Worm (Caenorhabditis elegans) whole organism, L4 larva: Measurements from ENCODE around the gene F43D2.6.
A peak's percentile ranks its signal among the peaks of the same experiment; 100 is the strongest.

ENCODE experiments used
- F10B5.3 ChIP-seq: sonication (generic microtip); optimal IDR thresholded peaks from 2 replicates; lab custom pipeline; 2016; ENCODE audit warnings: mild to moderate bottlenecking, missing genetic modification characterization, missing compliant biosample characterization
- F44E2.7 ChIP-seq: fragments of 200-800 bp; sonication (Bioruptor generic); IDR thresholded peaks from 2 replicates; pipeline ENCODE4 v2.1.2; 2022; ENCODE audit warnings: missing genetic modification characterization, missing compliant biosample characterization
- T20F7.1 ChIP-seq: fragments of 200-800 bp; sonication (Bioruptor generic); optimal IDR thresholded peaks from 2 replicates; lab custom pipeline; 2018; ENCODE audit warnings: mild to moderate bottlenecking, missing genetic modification characterization, missing compliant biosample characterization
- Y75B8A.6 ChIP-seq: fragments of 200-800 bp; sonication (Bioruptor generic); IDR thresholded peaks from 2 replicates; pipeline ENCODE4 v1.3.6; 2022; ENCODE audit warnings: missing genetic modification reagents, missing genetic modification characterization, missing compliant biosample characterization
- aly-2 ChIP-seq: sonication (generic microtip); optimal IDR thresholded peaks from 2 replicates; lab custom pipeline; 2018; ENCODE audit warnings: missing biosample characterization, missing genetic modification characterization
- ama-1 ChIP-seq: fragments of 150-350 bp; optimal IDR thresholded peaks from 2 replicates; lab custom pipeline; 2014; ENCODE audit warnings: inconsistent platforms, mixed read lengths
- ceh-44 ChIP-seq: fragments of 200-800 bp; sonication (Bioruptor generic); IDR thresholded peaks from 2 replicates; pipeline ENCODE4 v1.3.6; 2022; ENCODE audit warnings: missing genetic modification reagents, missing genetic modification characterization, missing compliant biosample characterization
- ceh-62 ChIP-seq: sonication (generic microtip); optimal IDR thresholded peaks from 2 replicates; lab custom pipeline; 2017; ENCODE audit warnings: missing biosample characterization, missing genetic modification characterization
- daf-12 ChIP-seq: fragments of 150-350 bp; optimal IDR thresholded peaks from 2 replicates; lab custom pipeline; 2014; ENCODE audit warnings: missing biosample characterization, missing genetic modification reagents, missing genetic modification characterization
- daf-16 ChIP-seq, 3 experiments: sonication (generic microtip); optimal IDR thresholded peaks; 2 replicates each; lab custom pipeline; 2016 to 2017; ENCODE audit warnings: missing genetic modification characterization in 3 of 3, missing genetic modification reagents in 3 of 3, mild to moderate bottlenecking in 2 of 3, missing compliant biosample characterization in 2 of 3, missing biosample characterization in 1 of 3, moderate library complexity in 1 of 3
- egl-43 ChIP-seq: fragments of 200-800 bp; sonication (Bioruptor generic); IDR thresholded peaks from 2 replicates; pipeline ENCODE4 v1.3.6; 2022; ENCODE audit warnings: missing genetic modification reagents, missing genetic modification characterization, missing compliant biosample characterization
- fkh-10 ChIP-seq: fragments of 150-350 bp; optimal IDR thresholded peaks from 2 replicates; lab custom pipeline; 2014; ENCODE audit warnings: missing biosample characterization, missing genetic modification reagents, missing genetic modification characterization
- hif-1 ChIP-seq, 2 experiments: sonication (generic microtip); optimal IDR thresholded peaks; 2 replicates each; lab custom pipeline; 2016 to 2017; ENCODE audit warnings: missing compliant biosample characterization in 2 of 2, missing genetic modification characterization in 2 of 2, missing genetic modification reagents in 2 of 2, missing genotype in 2 of 2, mild to moderate bottlenecking in 1 of 2
- hlh-11 ChIP-seq: fragments of 200-800 bp; sonication (Bioruptor generic); optimal IDR thresholded peaks from 2 replicates; lab custom pipeline; 2018; ENCODE audit warnings: mild to moderate bottlenecking, missing genetic modification characterization, missing compliant biosample characterization
- hlh-30 ChIP-seq: sonication (generic microtip); optimal IDR thresholded peaks from 2 replicates; lab custom pipeline; 2017; ENCODE audit warnings: antibody characterized with exemption, mild to moderate bottlenecking, missing genetic modification characterization, missing compliant biosample characterization; ENCODE audit not compliant: insufficient read depth
- lin-15B ChIP-seq: fragments of 150-350 bp; sonication (generic microtip); optimal IDR thresholded peaks from 3 replicates; lab custom pipeline; 2014; ENCODE audit warnings: missing biosample characterization, missing genetic modification characterization
- lin-38 ChIP-seq: fragments of 200-800 bp; sonication (Bioruptor generic); IDR thresholded peaks from 2 replicates; pipeline ENCODE4 v1.3.6; 2022; ENCODE audit warnings: missing genetic modification reagents, missing genetic modification characterization, missing compliant biosample characterization
- madf-5 ChIP-seq, 2 experiments: fragments of 200-800 bp; sonication (Bioruptor generic); IDR thresholded peaks; 2 replicates each; pipeline ENCODE4 v1.3.6; 2022; ENCODE audit warnings: missing compliant biosample characterization in 2 of 2, missing genetic modification characterization in 2 of 2
- mxl-2 ChIP-seq: fragments of 200-800 bp; sonication (Bioruptor generic); conservative IDR thresholded peaks from 2 replicates; pipeline ENCODE4 v1.3.6; 2022; ENCODE audit warnings: missing genetic modification reagents, missing genetic modification characterization, missing compliant biosample characterization
- nhr-102 ChIP-seq: sonication (generic microtip); optimal IDR thresholded peaks from 2 replicates; lab custom pipeline; 2016; ENCODE audit warnings: mild to moderate bottlenecking, missing genetic modification characterization, moderate library complexity, missing compliant biosample characterization
- nhr-25 ChIP-seq: sonication (generic microtip); optimal IDR thresholded peaks from 2 replicates; lab custom pipeline; 2017; ENCODE audit warnings: missing genetic modification characterization, mild to moderate bottlenecking, missing compliant biosample characterization, antibody characterized with exemption, moderate library complexity, borderline replicate concordance; ENCODE audit not compliant: insufficient read depth
- nhr-28 ChIP-seq: fragments of 150-350 bp; optimal IDR thresholded peaks from 2 replicates; lab custom pipeline; 2014; ENCODE audit warnings: missing biosample characterization, missing genetic modification characterization
- nhr-41 ChIP-seq: fragments of 200-800 bp; sonication (Bioruptor generic); IDR thresholded peaks from 2 replicates; pipeline ENCODE4 v1.3.6; 2022; ENCODE audit warnings: missing genetic modification reagents, missing genetic modification characterization, missing compliant biosample characterization
- nhr-6 ChIP-seq: fragments of 150-350 bp; optimal IDR thresholded peaks from 2 replicates; lab custom pipeline; 2014; ENCODE audit warnings: missing biosample characterization, missing genetic modification characterization
- nhr-76 ChIP-seq: fragments of 150-350 bp; optimal IDR thresholded peaks from 2 replicates; lab custom pipeline; 2014; ENCODE audit warnings: missing biosample characterization, missing genetic modification characterization
- php-3 ChIP-seq: fragments of 200-800 bp; sonication (Bioruptor generic); IDR thresholded peaks from 2 replicates; pipeline ENCODE4 v1.3.6; 2022; ENCODE audit warnings: missing genetic modification reagents, missing genetic modification characterization, missing compliant biosample characterization
- rbr-2 ChIP-seq: sonication (generic microtip); optimal IDR thresholded peaks from 2 replicates; lab custom pipeline; 2016; ENCODE audit warnings: missing genotype, missing genetic modification characterization, missing compliant biosample characterization
- saeg-2 ChIP-seq: fragments of 200-800 bp; sonication (Bioruptor generic); IDR thresholded peaks from 2 replicates; pipeline ENCODE4 v1.3.6; 2022; ENCODE audit warnings: missing genetic modification reagents, missing genetic modification characterization, missing compliant biosample characterization
- sdz-12 ChIP-seq: fragments of 200-800 bp; sonication (Bioruptor generic); optimal IDR thresholded peaks from 2 replicates; lab custom pipeline; 2018; ENCODE audit warnings: mild to moderate bottlenecking, missing genetic modification characterization, missing compliant biosample characterization
- snpc-1.2 ChIP-seq: fragments of 200-800 bp; sonication (Bioruptor generic); IDR thresholded peaks from 2 replicates; pipeline ENCODE4 v1.3.6; 2022; ENCODE audit warnings: missing genetic modification reagents, missing genetic modification characterization, missing compliant biosample characterization
- spr-3 ChIP-seq: fragments of 200-800 bp; sonication (Bioruptor generic); optimal IDR thresholded peaks from 2 replicates; lab custom pipeline; 2018; ENCODE audit warnings: mild to moderate bottlenecking, missing genetic modification characterization, missing compliant biosample characterization
- unc-62 ChIP-seq, 3 experiments: fragments of 150-350 bp in 1 of 3; sonication (generic microtip); optimal IDR thresholded peaks in 2 of 3; peaks in 1 of 3; 1 replicate in 1 of 3; 2 replicates in 2 of 3; lab custom pipeline; 2014 to 2017; ENCODE audit warnings: missing biosample characterization in 3 of 3, missing genetic modification characterization in 3 of 3, missing genetic modification reagents in 3 of 3, missing genotype in 1 of 3
- zfp-3 ChIP-seq: fragments of 200-800 bp; sonication (Bioruptor generic); conservative IDR thresholded peaks from 2 replicates; pipeline ENCODE4 v1.3.6; 2022; ENCODE audit warnings: missing genetic modification reagents, missing genetic modification characterization, missing compliant biosample characterization

Gene F43D2.6

ce11 chrV:14595984-14596383, 39.0 kb downstream of the F43D2.6 start (continued):
- no peak for TF ChIP-seq nhr-25 (tag; lab: Kevin White, UChicago)
- TF ChIP-seq nhr-76 (tag; lab: Kevin White, UChicago): no peak
- TF ChIP-seq ama-1 (lab: Kevin White, UChicago): no peak
- TF ChIP-seq unc-62 (GFP tag; optimal IDR thresholded peaks at IDR 0.05 in 1 of 2; lab: Kevin White, UChicago): no peak
- TF ChIP-seq unc-62 (tag; optimal IDR thresholded peaks at IDR 0.05; lab: Kevin White, UChicago): no peak
- no peak for TF ChIP-seq nhr-6 (tag; lab: Kevin White, UChicago)
- TF ChIP-seq nhr-41: no peak
- no peak for TF ChIP-seq F10B5.3 (tag; lab: Kevin White, UChicago)
- no peak for TF ChIP-seq daf-16 (GFP tag; optimal IDR thresholded peaks at IDR 0.05; lab: Kevin White, UChicago)
- peak; percentile 66 for TF ChIP-seq daf-16 (tag; optimal IDR thresholded peaks at IDR 0.05; lab: Kevin White, UChicago)
- peak; percentile 34 for TF ChIP-seq hlh-11 (tag; lab: Kevin White, UChicago)
- no peak for TF ChIP-seq Y75B8A.6 (GFP tag; lab: Robert Waterston, UW)
- TF ChIP-seq, all 104 proteins: peak for 5

ce11 chrV:14594943-14595342, 40.0 kb downstream of the F43D2.6 start:
- peak; percentile 66 for TF ChIP-seq T20F7.1 (GFP tag; lab: Kevin White, UChicago)
- peak; percentile 39 for TF ChIP-seq zfp-3 (GFP tag; lab: Robert Waterston, UW)
- 0 out of 2 replicates have a peak, but pooled peaks have one; percentile 15 for TF ChIP-seq php-3
- peak; percentile 54 for TF ChIP-seq lin-38
- no peak for TF ChIP-seq daf-16 (GFP tag; optimal IDR thresholded peaks at IDR 0.05; lab: Kevin White, UChicago)
- TF ChIP-seq daf-16 (tag; optimal IDR thresholded peaks at IDR 0.05; lab: Kevin White, UChicago): peak; percentile 25
- no peak for TF ChIP-seq fkh-10 (GFP tag; lab: Kevin White, UChicago)

ce11 chrV:14594103-14594502, 40.9 kb downstream of the F43D2.6 start:
- TF ChIP-seq php-3 (no peak), T20F7.1 (GFP tag; lab: Kevin White, UChicago) (no peak), lin-15B (tag; lab: Kevin White, UChicago) (no peak), egl-43 (GFP tag; lab: Robert Waterston, UW) (no peak), ceh-62 (no peak), madf-5 (GFP tag; IDR thresholded peaks at IDR 0.05; lab: Robert Waterston, UW) (no peak), daf-12 (tag; lab: Kevin White, UChicago) (no peak), nhr-28 (no peak), sdz-12 (GFP tag; lab: Kevin White, UChicago) (no peak), hlh-30 (no peak), mxl-2 (GFP tag; lab: Robert Waterston, UW) (no peak), snpc-1.2 (GFP tag; lab: Robert Waterston, UW) (no peak), rbr-2 (no peak), nhr-102 (tag; lab: Kevin White, UChicago) (no peak), saeg-2 (GFP tag; lab: Robert Waterston, UW) (no peak), F44E2.7 (GFP tag; lab: Robert Waterston, UW) (no peak), aly-2 (tag; lab: Kevin White, UChicago) (no peak), ceh-44 (GFP tag; lab: Robert Waterston, UW) (no peak), hif-1 (tag; optimal IDR thresholded peaks at IDR 0.05; lab: Kevin White, UChicago) (no peak)

- no peak for TF ChIP-seq spr-3 (GFP tag; lab: Kevin White, UChicago)
- peak in 1 of 2 experiments; percentile 80 for TF ChIP-seq unc-62 (GFP tag; optimal IDR thresholded peaks at IDR 0.05 in 1 of 2; lab: Kevin White, UChicago)
- TF ChIP-seq unc-62 (tag; optimal IDR thresholded peaks at IDR 0.05; lab: Kevin White, UChicago): no peak
Measured at ce11 chrV:14585351-14585750, 49.6 kb downstream of the F43D2.6 start, which contains the start of gene Y40H4A.2. TSS of gene Y40H4A.2 (minus strand) at chrV:14585451.
